Fruit fly (Drosophila melanogaster): ENCODE data around the gene Ilp2.

Ilp2 gene

DNA sequence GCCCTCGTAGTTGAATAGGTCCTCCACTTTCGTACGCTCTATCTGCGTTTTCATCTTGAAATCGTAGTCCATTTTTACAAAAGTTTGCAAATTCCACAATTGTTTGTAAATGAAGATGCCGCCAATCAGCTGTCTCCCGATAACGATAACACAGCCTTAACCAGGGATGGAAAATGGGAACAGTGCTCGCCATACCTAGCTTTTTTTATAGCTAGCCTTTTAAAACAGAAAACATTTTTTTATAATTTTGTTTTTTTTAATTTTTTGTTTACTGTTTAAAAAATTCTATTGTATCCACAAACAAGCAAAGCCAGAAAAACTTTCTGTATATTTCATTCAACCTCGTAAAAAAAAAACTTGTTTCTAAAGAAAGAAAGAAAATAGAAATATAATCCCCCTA lies 39.0 kb downstream of the Ilp2 start, which contains the start of gene Cdk8 (continued):
- TF ChIP-seq az2 (GFP tag; optimal IDR thresholded peaks at IDR 0.05) (no peak), Rfx (GFP tag; IDR thresholded peaks at IDR 0.05) (peak; percentile 53), Camta (GFP tag; optimal IDR thresholded peaks at IDR 0.05) (no peak), D19B (GFP tag; optimal IDR thresholded peaks at IDR 0.05) (no peak), eyg (GFP tag; optimal IDR thresholded peaks at IDR 0.05) (no peak), CTCF (GFP tag; optimal IDR thresholded peaks at IDR 0.05) (no peak), CG6689 (GFP tag; IDR thresholded peaks at IDR 0.05) (no peak), tna (GFP tag; IDR thresholded peaks at IDR 0.05; ENCODE audit: partially characterized antibody) (no peak), CG15514 (GFP tag; optimal IDR thresholded peaks at IDR 0.05) (peak; percentile 39), dan (GFP tag; IDR thresholded peaks at IDR 0.05) (no peak), fd96Cb (tag; optimal IDR thresholded peaks at IDR 0.05) (peak; percentile 14), lab (GFP tag; optimal IDR thresholded peaks at IDR 0.05) (peak; percentile 29), ato (GFP tag; IDR thresholded peaks at IDR 0.05; ENCODE audit: partially characterized antibody) (no peak), CG8388 (GFP tag; optimal IDR thresholded peaks at IDR 0.05) (peak; percentile 47), CG17361 (GFP tag; IDR thresholded peaks at IDR 0.05) (0 out of 3 replicates have a peak, but pooled peaks have one; percentile 28), Ets97D (GFP tag; optimal IDR thresholded peaks at IDR 0.05) (no peak), CG10321 (GFP tag; IDR thresholded peaks at IDR 0.05) (no peak), unc-4 (GFP tag; IDR thresholded peaks at IDR 0.05; ENCODE audit: partially characterized antibody) (no peak), MESR4 (GFP tag; optimal IDR thresholded peaks at IDR 0.05) (peak; percentile 26), scrt (GFP tag; optimal IDR thresholded peaks at IDR 0.05) (no peak), Atf3 (GFP tag; optimal IDR thresholded peaks at IDR 0.05) (no peak), tgo (GFP tag; IDR thresholded peaks at IDR 0.05) (peak; percentile 22; the same call in 1 of the 3 replicates), luna (GFP tag; optimal IDR thresholded peaks at IDR 0.05) (no peak), CG15073 (GFP tag; optimal IDR thresholded peaks at IDR 0.05) (no peak), CG8478 (optimal IDR thresholded peaks at IDR 0.05) (no peak), seq (GFP tag; IDR thresholded peaks at IDR 0.05) (no peak), CG3847 (GFP tag; IDR thresholded peaks at IDR 0.05) (no peak), NfI (GFP tag; optimal IDR thresholded peaks at IDR 0.05) (peak; percentile 21), trh (GFP tag; optimal IDR thresholded peaks at IDR 0.05) (no peak), kni (GFP tag; optimal IDR thresholded peaks at IDR 0.05) (peak; percentile 42), CG2116 (GFP tag; optimal IDR thresholded peaks at IDR 0.05) (peak; percentile 8), CG4820 (GFP tag; optimal IDR thresholded peaks at IDR 0.05) (no peak), CG14860 (GFP tag; IDR thresholded peaks at IDR 0.05; ENCODE audit: partially characterized antibody) (no peak), onecut (GFP tag; IDR thresholded peaks at IDR 0.05) (no peak), Dref (GFP tag; IDR thresholded peaks at IDR 0.05) (peak; percentile 72), H15 (GFP tag; IDR thresholded peaks at IDR 0.05) (no peak), gt (GFP tag; IDR thresholded peaks at IDR 0.05) (no peak), chm (GFP tag; IDR thresholded peaks at IDR 0.05) (no peak), Taf1 (GFP tag; IDR thresholded peaks at IDR 0.05) (no peak), run (tag; optimal IDR thresholded peaks at IDR 0.05) (no peak), CG17612 (GFP tag; IDR thresholded peaks at IDR 0.05) (no peak), CG31365 (tag; optimal IDR thresholded peaks at IDR 0.05) (no peak), CG4730 (GFP tag; IDR thresholded peaks at IDR 0.05) (no peak), Fer2 (tag; optimal IDR thresholded peaks at IDR 0.05) (no peak), CG14014 (GFP tag; IDR thresholded peaks at IDR 0.05) (no peak), Ada2b (GFP tag; IDR thresholded peaks at IDR 0.05) (peak; percentile 18; the same call in 1 of the 2 replicates), gcm2 (GFP tag; optimal IDR thresholded peaks at IDR 0.05) (no peak), grau (tag; optimal IDR thresholded peaks at IDR 0.05) (peak; percentile 44), otp (GFP tag; IDR thresholded peaks at IDR 0.05) (no peak), CrebB (tag; optimal IDR thresholded peaks at IDR 0.05) (no peak), nau (GFP tag; optimal IDR thresholded peaks at IDR 0.05) (no peak), phol (tag; optimal IDR thresholded peaks at IDR 0.05) (peak; percentile 67), CG7928 (GFP tag; optimal IDR thresholded peaks at IDR 0.05) (peak; percentile 92)
